Worm (Caenorhabditis elegans): ENCODE results near the gene lin-14.

ce11 chrX:11450261-11450660 is 15.1 kb upstream of the lin-14 start:
- no peak for TF ChIP-seq him-1 (tag; optimal IDR thresholded peaks at IDR 0.05)
- TF ChIP-seq W03F9.2 (tag; optimal IDR thresholded peaks at IDR 0.05), result no peak
- TF ChIP-seq dao-5 (tag; optimal IDR thresholded peaks at IDR 0.05), result no peak
